Worm (Caenorhabditis elegans) whole organism, early embryonic: ENCODE results near the gene xbx-3.

Experiments used
- B0310.2 ChIP-seq: sonication (generic microtip); optimal IDR thresholded peaks from 2 replicates; lab custom pipeline; 2016; ENCODE audit warnings: mild to moderate bottlenecking, missing genetic modification characterization, missing compliant biosample characterization
- F13C5.2 ChIP-seq: sonication (generic microtip); optimal IDR thresholded peaks from 2 replicates; lab custom pipeline; 2017; ENCODE audit warnings: mild to moderate bottlenecking, missing genetic modification characterization, inconsistent platforms, missing compliant biosample characterization
- aly-1 ChIP-seq: sonication (generic microtip); optimal IDR thresholded peaks from 2 replicates; lab custom pipeline; 2016; ENCODE audit warnings: missing genetic modification characterization, missing compliant biosample characterization
- ama-1 ChIP-seq: fragments of 150-350 bp; optimal IDR thresholded peaks from 2 replicates; lab custom pipeline; 2014
- ceh-13 ChIP-seq: fragments of 200-800 bp; sonication (Bioruptor generic); optimal IDR thresholded peaks from 2 replicates; lab custom pipeline; 2018; ENCODE audit warnings: mild to moderate bottlenecking, missing genetic modification characterization, missing compliant biosample characterization
- ceh-36 ChIP-seq: sonication (generic microtip); optimal IDR thresholded peaks from 2 replicates; lab custom pipeline; 2016; ENCODE audit warnings: missing genetic modification characterization, inconsistent platforms, missing compliant biosample characterization
- ets-7 ChIP-seq: sonication (generic microtip); optimal IDR thresholded peaks from 2 replicates; lab custom pipeline; 2016; ENCODE audit warnings: missing genotype, missing genetic modification characterization, missing compliant biosample characterization
- flt-1 ChIP-seq: fragments of 200-800 bp; sonication (Bioruptor generic); IDR thresholded peaks from 2 replicates; pipeline ENCODE4 v1.3.6; 2022; ENCODE audit warnings: missing genetic modification characterization, missing compliant biosample characterization
- hmbx-1 ChIP-seq: sonication (generic microtip); optimal IDR thresholded peaks from 2 replicates; lab custom pipeline; 2016; ENCODE audit warnings: mild to moderate bottlenecking, missing genetic modification characterization, missing compliant biosample characterization
- hmg-4 ChIP-seq: fragments of 200-800 bp; sonication (Bioruptor generic); optimal IDR thresholded peaks from 2 replicates; lab custom pipeline; 2018; ENCODE audit warnings: mild to moderate bottlenecking, missing genetic modification characterization, missing compliant biosample characterization
- hnd-1 ChIP-seq: sonication (generic microtip); optimal IDR thresholded peaks from 2 replicates; lab custom pipeline; 2016; ENCODE audit warnings: missing genetic modification characterization, missing compliant biosample characterization
- pes-1 ChIP-seq: fragments of 200-800 bp; sonication (Bioruptor generic); IDR thresholded peaks from 2 replicates; pipeline ENCODE4 v1.3.6; 2022; ENCODE audit warnings: missing genetic modification reagents, missing genetic modification characterization, missing compliant biosample characterization
- scrt-1 ChIP-seq: fragments of 200-800 bp; sonication (Bioruptor generic); IDR thresholded peaks from 2 replicates; pipeline ENCODE4 v1.3.6; 2022; ENCODE audit warnings: missing genetic modification characterization, missing compliant biosample characterization
- sea-1 ChIP-seq: fragments of 200-800 bp; sonication (Bioruptor generic); conservative IDR thresholded peaks from 2 replicates; pipeline ENCODE4 v1.3.6; 2022; ENCODE audit warnings: missing genetic modification characterization, missing compliant biosample characterization
- tbx-11 ChIP-seq: fragments of 200-800 bp; sonication (Bioruptor generic); IDR thresholded peaks from 2 replicates; pipeline ENCODE4 v1.3.6; 2022; ENCODE audit warnings: missing genetic modification characterization, missing compliant biosample characterization
- tbx-37 ChIP-seq: fragments of 200-800 bp; sonication (Bioruptor generic); conservative IDR thresholded peaks from 2 replicates; pipeline ENCODE4 v1.3.6; 2022; ENCODE audit warnings: missing genetic modification reagents, missing genetic modification characterization, missing compliant biosample characterization
- tra-4 ChIP-seq: sonication (generic microtip); optimal IDR thresholded peaks from 2 replicates; lab custom pipeline; 2017; ENCODE audit warnings: missing genetic modification characterization, missing compliant biosample characterization

The xbx-3 gene

DNA sequence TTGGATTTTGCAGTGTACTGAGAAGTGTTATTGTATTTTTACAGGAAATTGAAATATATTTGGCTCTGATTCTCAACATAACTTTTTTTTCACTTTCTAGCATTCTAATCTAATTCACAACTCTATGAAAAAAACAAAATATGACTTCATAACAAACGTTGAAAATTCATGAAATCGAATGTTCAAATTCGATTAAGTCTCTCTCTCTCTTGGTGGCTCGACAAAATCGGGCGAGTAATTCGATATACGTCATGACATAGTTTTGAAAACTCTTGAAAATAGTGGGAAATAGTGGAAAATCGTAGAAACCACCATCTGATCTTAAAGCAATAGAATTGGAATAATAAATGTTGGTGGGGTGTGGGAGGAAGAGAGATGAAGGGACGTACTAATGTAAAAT is 17.7 kb upstream of the xbx-3 start:
- TF ChIP-seq tbx-11 (GFP tag; lab: Robert Waterston, UW) = no peak
- TF ChIP-seq sea-1 (GFP tag; lab: Robert Waterston, UW) = no peak
- TF ChIP-seq scrt-1 = no peak

DNA sequence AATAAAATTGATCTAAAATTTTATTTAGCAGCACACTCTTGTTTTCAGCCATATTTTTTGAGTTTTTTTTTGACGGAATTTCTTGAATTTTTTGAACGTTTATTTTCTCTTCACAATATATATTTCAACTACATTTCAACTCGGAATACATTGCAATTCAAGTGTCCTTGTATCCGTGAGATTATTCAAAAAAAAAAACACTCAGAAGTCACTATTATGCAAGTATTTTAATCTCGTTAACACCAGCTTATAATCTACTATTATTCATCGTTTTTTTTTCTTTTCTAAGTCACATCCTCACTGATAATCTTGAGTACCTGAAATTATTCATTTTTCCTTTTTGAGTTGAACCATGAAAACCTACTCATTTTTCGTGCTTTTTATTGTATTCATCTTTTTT is 12.3 kb upstream of the xbx-3 start, which contains the start of gene ins-21:
ins-21 (plus strand) TSS at position 301 of the 400 bp plus-strand sequence.
- TF ChIP-seq hmbx-1 (no peak), pes-1 (GFP tag; lab: Robert Waterston, UW) (no peak), F13C5.2 (tag; lab: Kevin White, UChicago) (no peak), ceh-13 (GFP tag; lab: Kevin White, UChicago) (no peak), tra-4 (tag; lab: Kevin White, UChicago) (no peak), flt-1 (GFP tag; lab: Robert Waterston, UW) (no peak), sea-1 (GFP tag; lab: Robert Waterston, UW) (no peak)

DNA sequence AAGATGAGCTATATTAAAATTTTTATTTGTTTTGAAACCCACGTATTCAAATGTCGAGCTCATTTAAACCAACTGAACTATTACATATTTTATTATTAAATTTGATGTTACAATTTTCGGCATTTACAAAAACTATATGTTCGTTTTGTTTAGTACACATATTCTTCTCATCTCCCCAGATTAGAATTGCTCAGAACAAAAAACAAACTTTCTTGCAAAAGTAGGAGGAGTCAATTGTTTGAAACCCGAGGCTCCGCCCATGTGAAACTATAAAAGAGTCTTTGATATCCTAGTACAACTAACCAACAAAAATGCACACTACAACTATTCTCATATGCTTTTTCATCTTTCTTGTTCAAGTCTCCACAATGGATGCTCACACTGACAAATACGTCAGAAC is 9.8 kb upstream of the xbx-3 start, which contains the start of gene ins-22:
ins-22 (plus strand) TSS at position 301 of the 400 bp plus-strand sequence.
- no peak for TF ChIP-seq F13C5.2 (tag; lab: Kevin White, UChicago)
- TF ChIP-seq ceh-36 = no peak
- no peak for TF ChIP-seq pes-1 (GFP tag; lab: Robert Waterston, UW)
- TF ChIP-seq hnd-1 (tag; lab: Kevin White, UChicago) = no peak
- TF ChIP-seq hmg-4 (GFP tag; lab: Kevin White, UChicago) = no peak
- no peak for TF ChIP-seq tra-4 (tag; lab: Kevin White, UChicago)
- no peak for TF ChIP-seq flt-1 (GFP tag; lab: Robert Waterston, UW)
- no peak for TF ChIP-seq ceh-13 (GFP tag; lab: Kevin White, UChicago)
- TF ChIP-seq aly-1 (tag; lab: Kevin White, UChicago) = no peak
- no peak for TF ChIP-seq ama-1 (lab: Kevin White, UChicago)
- TF ChIP-seq B0310.2 (tag; lab: Kevin White, UChicago) = no peak
- TF ChIP-seq tbx-37 (GFP tag; lab: Robert Waterston, UW) = no peak
- no peak for TF ChIP-seq tbx-11 (GFP tag; lab: Robert Waterston, UW)
- no peak for TF ChIP-seq sea-1 (GFP tag; lab: Robert Waterston, UW)
- TF ChIP-seq hmbx-1 = no peak
- TF ChIP-seq scrt-1 = no peak

DNA sequence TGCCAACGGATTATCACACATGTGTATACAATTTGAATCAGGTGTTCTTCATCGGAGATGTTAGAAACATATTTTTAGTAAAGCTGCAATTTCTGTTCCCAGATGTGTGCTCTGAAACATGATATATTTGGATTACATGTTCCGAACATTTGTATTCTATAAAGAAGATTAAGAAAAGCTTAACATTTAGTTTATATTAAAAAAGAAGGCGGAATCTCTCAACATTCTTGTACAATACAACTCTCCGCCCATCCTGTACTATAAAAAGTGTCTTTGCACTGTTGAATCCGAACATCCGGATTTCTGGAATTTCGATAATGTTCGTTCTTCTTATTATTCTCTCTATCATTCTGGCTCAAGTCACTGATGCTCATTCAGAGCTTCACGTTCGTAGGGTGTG is 7.8 kb upstream of the xbx-3 start, which contains the start of gene ins-23:
ins-23 (plus strand) TSS at position 301 of the 400 bp plus-strand sequence.
- no peak for TF ChIP-seq pes-1 (GFP tag; lab: Robert Waterston, UW)
- TF ChIP-seq hmbx-1 = no peak
- no peak for TF ChIP-seq tbx-11 (GFP tag; lab: Robert Waterston, UW)
- TF ChIP-seq F13C5.2 (tag; lab: Kevin White, UChicago) = no peak
- no peak for TF ChIP-seq B0310.2 (tag; lab: Kevin White, UChicago)
- no peak for TF ChIP-seq sea-1 (GFP tag; lab: Robert Waterston, UW)
- TF ChIP-seq ama-1 (lab: Kevin White, UChicago) = no peak
- no peak for TF ChIP-seq flt-1 (GFP tag; lab: Robert Waterston, UW)
- TF ChIP-seq aly-1 (tag; lab: Kevin White, UChicago) = no peak
- TF ChIP-seq tra-4 (tag; lab: Kevin White, UChicago) = no peak
- no peak for TF ChIP-seq ceh-13 (GFP tag; lab: Kevin White, UChicago)
- no peak for TF ChIP-seq ceh-36
- no peak for TF ChIP-seq ets-7 (tag; lab: Kevin White, UChicago)
- no peak for TF ChIP-seq hmg-4 (GFP tag; lab: Kevin White, UChicago)
- TF ChIP-seq hnd-1 (tag; lab: Kevin White, UChicago) = no peak
- TF ChIP-seq scrt-1 = no peak
- TF ChIP-seq tbx-37 (GFP tag; lab: Robert Waterston, UW) = no peak

DNA sequence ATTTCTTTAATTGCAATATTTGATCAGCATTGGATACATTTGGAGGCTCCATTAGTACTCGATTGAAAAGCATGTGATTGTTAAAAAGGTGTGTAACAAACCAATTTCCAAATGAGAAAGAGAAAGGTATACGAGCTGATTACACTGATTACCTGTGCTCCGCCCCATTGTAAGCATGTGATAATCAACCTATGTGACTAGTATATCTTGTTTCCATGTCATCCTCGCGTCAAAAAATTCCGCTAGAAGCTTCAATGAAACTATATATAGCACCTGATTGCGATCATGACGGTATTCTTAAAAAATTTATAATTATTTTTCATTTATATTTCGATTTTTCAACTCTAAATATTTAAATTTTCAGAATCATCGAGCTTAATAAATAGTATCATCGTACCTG is 5.2 kb upstream of the xbx-3 start, which contains the start of gene M04D8.4:
M04D8.4 (minus strand) TSS at position 101 of the 400 bp plus-strand sequence.
- TF ChIP-seq ama-1 (lab: Kevin White, UChicago) = no peak
- no peak for TF ChIP-seq ets-7 (tag; lab: Kevin White, UChicago)
- no peak for TF ChIP-seq hnd-1 (tag; lab: Kevin White, UChicago)
- no peak for TF ChIP-seq aly-1 (tag; lab: Kevin White, UChicago)
- no peak for TF ChIP-seq tbx-11 (GFP tag; lab: Robert Waterston, UW)
- no peak for TF ChIP-seq tbx-37 (GFP tag; lab: Robert Waterston, UW)
- no peak for TF ChIP-seq F13C5.2 (tag; lab: Kevin White, UChicago)
- TF ChIP-seq flt-1 (GFP tag; lab: Robert Waterston, UW) = no peak
- no peak for TF ChIP-seq hmg-4 (GFP tag; lab: Kevin White, UChicago)
- TF ChIP-seq ceh-36 = no peak
- no peak for TF ChIP-seq ceh-13 (GFP tag; lab: Kevin White, UChicago)
- TF ChIP-seq B0310.2 (tag; lab: Kevin White, UChicago) = no peak
- no peak for TF ChIP-seq scrt-1
- TF ChIP-seq hmbx-1 = no peak
- TF ChIP-seq tra-4 (tag; lab: Kevin White, UChicago) = no peak
- no peak for TF ChIP-seq pes-1 (GFP tag; lab: Robert Waterston, UW)
- TF ChIP-seq sea-1 (GFP tag; lab: Robert Waterston, UW) = no peak

DNA sequence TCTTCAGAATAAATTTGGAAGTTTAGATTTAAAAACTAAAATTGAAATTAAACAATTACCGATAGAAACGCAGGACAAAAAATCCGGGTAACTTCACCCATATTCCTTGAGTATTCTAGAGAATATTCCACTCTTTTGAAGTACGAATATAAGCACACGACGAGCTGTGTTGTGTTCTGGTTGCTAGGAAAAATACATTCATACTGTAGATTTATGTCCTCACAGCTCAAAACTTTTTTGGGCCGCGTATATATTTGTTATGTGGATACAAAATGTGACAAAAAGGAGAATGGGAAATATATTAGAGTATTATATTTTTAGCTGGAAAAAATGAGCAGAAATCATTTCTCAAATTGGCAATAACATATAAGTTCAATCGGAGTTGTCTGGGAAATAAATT is 2.5 kb upstream of the xbx-3 start, which contains the start of gene M04D8.5:
M04D8.5 (minus strand) TSS at position 101 of the 400 bp plus-strand sequence.
- TF ChIP-seq aly-1 (tag; lab: Kevin White, UChicago) = no peak
- TF ChIP-seq scrt-1 = no peak
- TF ChIP-seq sea-1 (GFP tag; lab: Robert Waterston, UW) = no peak
- TF ChIP-seq flt-1 (GFP tag; lab: Robert Waterston, UW) = no peak
- no peak for TF ChIP-seq ets-7 (tag; lab: Kevin White, UChicago)
- TF ChIP-seq B0310.2 (tag; lab: Kevin White, UChicago) = no peak
- TF ChIP-seq tra-4 (tag; lab: Kevin White, UChicago) = no peak
- TF ChIP-seq pes-1 (GFP tag; lab: Robert Waterston, UW) = no peak
- no peak for TF ChIP-seq ceh-36
- no peak for TF ChIP-seq ceh-13 (GFP tag; lab: Kevin White, UChicago)
- TF ChIP-seq ama-1 (lab: Kevin White, UChicago) = no peak
- no peak for TF ChIP-seq tbx-11 (GFP tag; lab: Robert Waterston, UW)
- TF ChIP-seq hnd-1 (tag; lab: Kevin White, UChicago) = no peak
- TF ChIP-seq tbx-37 (GFP tag; lab: Robert Waterston, UW) = no peak
- no peak for TF ChIP-seq hmbx-1

DNA sequence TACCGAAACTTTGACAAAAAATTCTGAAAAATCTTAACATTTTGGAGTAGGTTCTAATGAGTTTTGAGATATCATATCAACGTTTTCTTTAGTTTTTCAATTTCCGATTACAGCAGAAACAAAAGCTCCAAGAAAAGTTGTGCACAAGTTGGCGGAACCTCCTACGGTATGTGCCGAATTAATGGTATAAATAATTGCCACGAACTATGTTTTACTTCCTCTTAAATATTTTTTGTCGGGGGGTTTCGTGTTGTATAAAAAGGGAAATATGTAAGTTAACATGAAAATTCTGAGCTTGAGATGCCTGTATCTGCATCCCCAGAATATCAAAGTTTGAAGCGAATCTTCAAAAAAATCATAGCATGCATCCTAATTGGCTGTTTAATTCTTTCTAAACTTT is 1.9 kb upstream of the xbx-3 start, which contains the start of gene M04D8.8:
M04D8.8 (plus strand) TSS at position 301 of the 400 bp plus-strand sequence.
- no peak for TF ChIP-seq tbx-37 (GFP tag; lab: Robert Waterston, UW)
- TF ChIP-seq tra-4 (tag; lab: Kevin White, UChicago) = no peak
- no peak for TF ChIP-seq hnd-1 (tag; lab: Kevin White, UChicago)
- no peak for TF ChIP-seq sea-1 (GFP tag; lab: Robert Waterston, UW)
- no peak for TF ChIP-seq ets-7 (tag; lab: Kevin White, UChicago)
- no peak for TF ChIP-seq scrt-1
- no peak for TF ChIP-seq ceh-13 (GFP tag; lab: Kevin White, UChicago)
- no peak for TF ChIP-seq ama-1 (lab: Kevin White, UChicago)
- no peak for TF ChIP-seq flt-1 (GFP tag; lab: Robert Waterston, UW)
- TF ChIP-seq tbx-11 (GFP tag; lab: Robert Waterston, UW) = no peak
- no peak for TF ChIP-seq aly-1 (tag; lab: Kevin White, UChicago)
- no peak for TF ChIP-seq B0310.2 (tag; lab: Kevin White, UChicago)
- no peak for TF ChIP-seq F13C5.2 (tag; lab: Kevin White, UChicago)
- TF ChIP-seq hmbx-1 = no peak
- no peak for TF ChIP-seq hmg-4 (GFP tag; lab: Kevin White, UChicago)
- TF ChIP-seq pes-1 (GFP tag; lab: Robert Waterston, UW) = no peak
